Fruit fly (Drosophila melanogaster) whole organism, embryonic: Measurements from ENCODE around the gene CG34290.

Experiments used
- Abd-B ChIP-seq: fragments of 200-800 bp; sonication (Bioruptor generic); optimal IDR thresholded peaks from 2 replicates; lab custom pipeline; 2018; ENCODE audit warnings: missing biosample characterization, mild to moderate bottlenecking, missing genetic modification characterization, moderate library complexity
- Ada2b ChIP-seq: fragments of 200-800 bp; sonication (Bioruptor generic); IDR thresholded peaks from 2 replicates; pipeline ENCODE4 v1.3.6; 2022; ENCODE audit warnings: missing biosample characterization, missing genetic modification characterization
- B-H2 ChIP-seq: fragments of 200-800 bp; sonication (Bioruptor generic); optimal IDR thresholded peaks from 2 replicates; lab custom pipeline; 2018; ENCODE audit warnings: missing biosample characterization, mild to moderate bottlenecking, missing genetic modification characterization
- Bgb ChIP-seq: fragments of 200-800 bp; sonication (Bioruptor generic); IDR thresholded peaks from 2 replicates; pipeline ENCODE4 v1.3.6; 2022; ENCODE audit warnings: missing biosample characterization, missing genetic modification characterization; ENCODE audit not compliant: partially characterized antibody
- CG10366 ChIP-seq: fragments of 200-800 bp; sonication (Bioruptor generic); IDR thresholded peaks from 2 replicates; pipeline ENCODE4 v1.3.6; 2022; ENCODE audit warnings: missing biosample characterization, missing genetic modification characterization
- CG13123 ChIP-seq: fragments of 200-800 bp; sonication (Bioruptor generic); optimal IDR thresholded peaks from 2 replicates; lab custom pipeline; 2016; ENCODE audit warnings: missing biosample characterization, missing genetic modification characterization
- CG15011 ChIP-seq: fragments of 200-800 bp; sonication (Bioruptor generic); optimal IDR thresholded peaks from 3 replicates; lab custom pipeline; 2018; ENCODE audit warnings: missing biosample characterization, mild to moderate bottlenecking, missing genetic modification characterization
- CG16815 ChIP-seq: fragments of 200-800 bp; sonication (Bioruptor generic); optimal IDR thresholded peaks from 3 replicates; lab custom pipeline; 2017; ENCODE audit warnings: missing biosample characterization, mild to moderate bottlenecking, missing genetic modification characterization
- CG18262 ChIP-seq: fragments of 200-800 bp; optimal IDR thresholded peaks from 3 replicates; lab custom pipeline; 2019; ENCODE audit warnings: missing biosample characterization, mild to moderate bottlenecking, missing genetic modification characterization, moderate library complexity
- CG2202 ChIP-seq: fragments of 200-800 bp; sonication (Bioruptor generic); optimal IDR thresholded peaks from 2 replicates; lab custom pipeline; 2018; ENCODE audit warnings: missing biosample characterization, mild to moderate bottlenecking, missing genetic modification characterization
- CG3163 ChIP-seq: fragments of 200-800 bp; sonication (Bioruptor generic); optimal IDR thresholded peaks from 3 replicates; lab custom pipeline; 2016; ENCODE audit warnings: missing biosample characterization, missing genetic modification characterization
- CG3726 ChIP-seq: fragments of 200-800 bp; sonication (Bioruptor generic); IDR thresholded peaks from 3 replicates; pipeline ENCODE4, ENCODE4 v1.3.6; 2022; ENCODE audit warnings: missing biosample characterization, missing genetic modification characterization
- CG5180 ChIP-seq: fragments of 200-800 bp; sonication (Bioruptor generic); optimal IDR thresholded peaks from 3 replicates; lab custom pipeline; 2017; ENCODE audit warnings: missing biosample characterization, missing genetic modification characterization, mild to moderate bottlenecking, moderate library complexity, missing genetic modification reagents
- CHES-1-like ChIP-seq: fragments of 200-800 bp; sonication (Bioruptor generic); optimal IDR thresholded peaks from 2 replicates; lab custom pipeline; 2016; ENCODE audit warnings: missing biosample characterization, missing genetic modification characterization
- Camta ChIP-seq: fragments of 200-800 bp; sonication (Bioruptor generic); optimal IDR thresholded peaks from 2 replicates; lab custom pipeline; 2016; ENCODE audit warnings: missing biosample characterization, missing genetic modification characterization
- CkIIα-i1 ChIP-seq: fragments of 200-800 bp; sonication (Bioruptor generic); IDR thresholded peaks from 2 replicates; pipeline ENCODE4 v1.3.6; 2022; ENCODE audit warnings: missing biosample characterization, missing genetic modification characterization
- Dip3 ChIP-seq: fragments of 200-800 bp; sonication (Bioruptor generic); optimal IDR thresholded peaks from 3 replicates; lab custom pipeline; 2016; ENCODE audit warnings: missing biosample characterization, missing genetic modification characterization
- Dll ChIP-seq: fragments of 200-800 bp; sonication (Bioruptor generic); IDR thresholded peaks from 4 replicates; pipeline ENCODE4 v1.3.6; 2022; ENCODE audit warnings: missing biosample characterization, missing genetic modification characterization; ENCODE audit not compliant: partially characterized antibody
- Dref ChIP-seq: fragments of 200-800 bp; sonication (Bioruptor generic); IDR thresholded peaks from 2 replicates; pipeline ENCODE4 v1.3.6; 2022; ENCODE audit warnings: missing biosample characterization, missing genetic modification characterization
- Ets65A ChIP-seq: fragments of 200-800 bp; sonication (Bioruptor generic); peaks from one replicate; lab custom pipeline; 2016; ENCODE audit warnings: missing biosample characterization, missing genetic modification characterization
- Fer2 ChIP-seq: fragments of 200-800 bp; sonication (Bioruptor generic); optimal IDR thresholded peaks from 2 replicates; lab custom pipeline; 2018; ENCODE audit warnings: missing biosample characterization, mild to moderate bottlenecking, missing genetic modification characterization, moderate library complexity
- H15 ChIP-seq: fragments of 200-800 bp; sonication (Bioruptor generic); IDR thresholded peaks from 3 replicates; pipeline ENCODE4 v1.3.6; 2022; ENCODE audit warnings: missing biosample characterization, missing genetic modification characterization
- Lhr ChIP-seq: fragments of 200-800 bp; sonication (Bioruptor generic); optimal IDR thresholded peaks from 3 replicates; lab custom pipeline; 2017; ENCODE audit warnings: mild to moderate bottlenecking, missing biosample characterization, missing genetic modification reagents, missing genetic modification characterization
- Nf-YB ChIP-seq: fragments of 200-800 bp; sonication (Bioruptor generic); optimal IDR thresholded peaks from 3 replicates; lab custom pipeline; 2019; ENCODE audit warnings: missing biosample characterization, mild to moderate bottlenecking, missing genetic modification characterization, moderate library complexity
- Oli ChIP-seq: fragments of 200-800 bp; sonication (Bioruptor generic); optimal IDR thresholded peaks from 2 replicates; lab custom pipeline; 2018; ENCODE audit warnings: missing biosample characterization, mild to moderate bottlenecking, missing genetic modification characterization, moderate library complexity
- Scr ChIP-seq: fragments of 200-800 bp; sonication (Bioruptor generic); IDR thresholded peaks from 2 replicates; pipeline ENCODE4 v1.3.6; 2022; ENCODE audit warnings: missing biosample characterization, missing genetic modification characterization; ENCODE audit not compliant: partially characterized antibody
- Trl ChIP-seq, 3 experiments: fragments of >200 bp in 2 of 3; fragments of 200-800 bp in 1 of 3; sonication (Bioruptor generic) in 1 of 3; optimal IDR thresholded peaks; 2 replicates in 1 of 3; 3 replicates in 2 of 3; lab custom pipeline; 2016 to 2017; ENCODE audit warnings: missing biosample characterization in 1 of 3, missing genetic modification characterization in 1 of 3
- az2 ChIP-seq: fragments of 200-800 bp; sonication (Bioruptor generic); optimal IDR thresholded peaks from 3 replicates; lab custom pipeline; 2016; ENCODE audit warnings: missing biosample characterization, missing genetic modification characterization
- ci ChIP-seq: fragments of 200-800 bp; sonication (Bioruptor generic); IDR thresholded peaks from 3 replicates; pipeline ENCODE4 v1.3.6; 2022; ENCODE audit warnings: missing biosample characterization, missing genetic modification characterization
- crc ChIP-seq: fragments of 200-800 bp; sonication (Bioruptor generic); optimal IDR thresholded peaks from 2 replicates; lab custom pipeline; 2016; ENCODE audit warnings: missing biosample characterization, missing genetic modification characterization
- disco-r ChIP-seq: fragments of 200-800 bp; sonication (Bioruptor generic); optimal IDR thresholded peaks from 2 replicates; lab custom pipeline; 2016; ENCODE audit warnings: missing biosample characterization, missing genetic modification characterization
- dysf ChIP-seq: fragments of 200-800 bp; sonication (Bioruptor generic); IDR thresholded peaks from 3 replicates; pipeline ENCODE4 v1.3.6; 2022; ENCODE audit warnings: missing biosample characterization, missing genetic modification characterization
- fd3F ChIP-seq: fragments of 200-800 bp; sonication (Bioruptor generic); optimal IDR thresholded peaks from 2 replicates; lab custom pipeline; 2018; ENCODE audit warnings: missing biosample characterization, mild to moderate bottlenecking, missing genetic modification characterization, moderate library complexity
- fu2 ChIP-seq: fragments of 200-800 bp; sonication (Bioruptor generic); optimal IDR thresholded peaks from 2 replicates; lab custom pipeline; 2016; ENCODE audit warnings: missing biosample characterization, missing genetic modification characterization
- her ChIP-seq: fragments of 200-800 bp; sonication (Bioruptor generic); optimal IDR thresholded peaks from 2 replicates; lab custom pipeline; 2016; ENCODE audit warnings: missing biosample characterization, missing genetic modification characterization
- lbe ChIP-seq: fragments of 200-800 bp; sonication (Bioruptor generic); optimal IDR thresholded peaks from 2 replicates; lab custom pipeline; 2016; ENCODE audit warnings: missing biosample characterization, mild to moderate bottlenecking, missing genetic modification characterization
- pb ChIP-seq: fragments of 200-800 bp; sonication (Bioruptor generic); optimal IDR thresholded peaks from 3 replicates; lab custom pipeline; 2016; ENCODE audit warnings: missing biosample characterization, missing genetic modification characterization
- phol ChIP-seq: fragments of 200-800 bp; sonication (Bioruptor generic); optimal IDR thresholded peaks from 3 replicates; lab custom pipeline; 2018; ENCODE audit warnings: missing biosample characterization, mild to moderate bottlenecking, missing genetic modification characterization, moderate library complexity
- pita ChIP-seq: fragments of 200-800 bp; sonication (Bioruptor generic); optimal IDR thresholded peaks from 2 replicates; lab custom pipeline; 2017; ENCODE audit warnings: missing biosample characterization, mild to moderate bottlenecking, missing genetic modification characterization
- ranshi ChIP-seq: fragments of 200-800 bp; sonication (Bioruptor generic); IDR thresholded peaks from 2 replicates; pipeline ENCODE4 v1.3.6; 2022; ENCODE audit warnings: missing biosample characterization, missing genetic modification characterization
- salm ChIP-seq: fragments of 200-800 bp; sonication (Bioruptor generic); optimal IDR thresholded peaks from 2 replicates; lab custom pipeline; 2018; ENCODE audit warnings: missing biosample characterization, mild to moderate bottlenecking, missing genetic modification characterization
- schlank ChIP-seq: fragments of 200-800 bp; sonication (Bioruptor generic); optimal IDR thresholded peaks from 2 replicates; lab custom pipeline; 2018; ENCODE audit warnings: missing biosample characterization, mild to moderate bottlenecking, missing genetic modification characterization
- sens-2 ChIP-seq: fragments of 200-800 bp; sonication (Bioruptor generic); IDR thresholded peaks from 2 replicates; pipeline ENCODE4 v1.3.6; 2022; ENCODE audit warnings: missing biosample characterization, missing genetic modification characterization
- so ChIP-seq: fragments of 200-800 bp; sonication (Bioruptor generic); IDR thresholded peaks from 3 replicates; pipeline ENCODE4 v1.3.6; 2022; ENCODE audit warnings: missing biosample characterization, missing genetic modification characterization
- ssp ChIP-seq: fragments of 200-800 bp; sonication (Bioruptor generic); IDR thresholded peaks from 2 replicates; pipeline ENCODE4 v1.3.6; 2022; ENCODE audit warnings: missing biosample characterization, missing genetic modification characterization
- tgo ChIP-seq: fragments of 200-800 bp; sonication (Bioruptor generic); IDR thresholded peaks from 3 replicates; pipeline ENCODE4 v1.3.6; 2022; ENCODE audit warnings: missing biosample characterization, missing genetic modification characterization
- toy ChIP-seq: fragments of 200-800 bp; sonication (Bioruptor generic); IDR thresholded peaks from 2 replicates; pipeline ENCODE4 v1.3.6; 2022; ENCODE audit warnings: missing biosample characterization, missing genetic modification characterization
- unc-4 ChIP-seq: fragments of 200-800 bp; sonication (Bioruptor generic); IDR thresholded peaks from 2 replicates; pipeline ENCODE4 v1.3.6; 2022; ENCODE audit warnings: missing biosample characterization, missing genetic modification characterization; ENCODE audit not compliant: partially characterized antibody
- wor ChIP-seq: fragments of 200-800 bp; sonication (Bioruptor generic); IDR thresholded peaks from 2 replicates; pipeline ENCODE4 v1.3.6; 2022; ENCODE audit warnings: missing biosample characterization, missing genetic modification characterization

CG34290 gene

dm6 chr3R:24259278-24260040 is 30.2 kb downstream of the CG34290 start (continued):
- TF ChIP-seq CG15011 (GFP tag; lab: Kevin White, UChicago) (peak; percentile 84), CG18262 (tag; lab: Kevin White, UChicago) (peak; percentile 91), disco-r (GFP tag; lab: Kevin White, UChicago) (peak; percentile 81), Dref (peak; percentile 36; the same call in 1 of the 2 replicates), Scr (no peak), fd3F (peak; percentile 84), tgo (GFP tag; lab: Robert Waterston, UW) (peak; percentile 87), dysf (GFP tag; lab: Robert Waterston, UW) (peak; percentile 87), B-H2 (no peak), CG3163 (GFP tag; lab: Kevin White, UChicago) (no peak), schlank (tag; lab: Kevin White, UChicago) (peak; percentile 91), lbe (peak; percentile 83), CG16815 (GFP tag; lab: Kevin White, UChicago) (peak; percentile 91), unc-4 (GFP tag; lab: Robert Waterston, UW) (peak; percentile 39), Nf-YB (GFP tag; lab: Kevin White, UChicago) (peak; percentile 71), Camta (GFP tag; lab: Kevin White, UChicago) (peak; percentile 85), Lhr (GFP tag; lab: Kevin White, UChicago) (no peak), so (GFP tag; lab: Robert Waterston, UW) (peak; percentile 85; the same call in 2 of the 3 replicates), Fer2 (peak; percentile 71), CkIIα-i1 (GFP tag; lab: Robert Waterston, UW) (no peak), pb (GFP tag; lab: Kevin White, UChicago) (peak; percentile 78), ranshi (GFP tag; lab: Robert Waterston, UW) (peak; percentile 92), sens-2 (GFP tag; lab: Robert Waterston, UW) (peak; percentile 76), H15 (GFP tag; lab: Robert Waterston, UW) (peak; percentile 85), Abd-B (GFP tag; lab: Kevin White, UChicago) (peak; percentile 82), Trl (optimal IDR thresholded peaks at IDR 0.05; lab: Kevin White, UChicago) (peak; percentile 83 to 90), Trl (GFP tag; optimal IDR thresholded peaks at IDR 0.05; lab: Kevin White, UChicago) (peak; percentile 88), az2 (GFP tag; lab: Kevin White, UChicago) (peak; percentile 88), Dip3 (peak; percentile 95), fu2 (GFP tag; lab: Kevin White, UChicago) (peak; percentile 86), Ets65A (GFP tag; lab: Kevin White, UChicago) (no peak), her (peak; percentile 88), phol (tag; lab: Kevin White, UChicago) (peak; percentile 86), salm (peak; percentile 72), Oli (tag; lab: Kevin White, UChicago) (peak; percentile 91), crc (GFP tag; lab: Kevin White, UChicago) (peak; percentile 85), CG13123 (GFP tag; lab: Kevin White, UChicago) (peak; percentile 73), pita (GFP tag; lab: Kevin White, UChicago) (no peak), Ada2b (GFP tag; lab: Robert Waterston, UW) (peak; percentile 86), CG2202 (tag; lab: Kevin White, UChicago) (peak; percentile 60), CG3726 (peak; percentile 80; the same call in 2 of the 3 replicates), wor (peak; percentile 62), ci (GFP tag; lab: Robert Waterston, UW) (peak; percentile 94), Bgb (GFP tag; lab: Robert Waterston, UW) (no peak), Dll (GFP tag; lab: Robert Waterston, UW) (peak; percentile 29; the same call in 1 of the 4 replicates), CHES-1-like (peak; percentile 89), CG5180 (GFP tag; lab: Kevin White, UChicago) (peak; percentile 73), CG10366 (GFP tag; lab: Robert Waterston, UW) (peak; percentile 86), ssp (GFP tag; lab: Robert Waterston, UW) (peak; percentile 58), toy (GFP tag; lab: Robert Waterston, UW) (peak; percentile 60)
